Fruit fly (Drosophila melanogaster): ENCODE measurements around the gene CG13856.
A peak's percentile ranks its signal among the peaks of the same experiment; 100 is the strongest.

CG13856 gene

DNA sequence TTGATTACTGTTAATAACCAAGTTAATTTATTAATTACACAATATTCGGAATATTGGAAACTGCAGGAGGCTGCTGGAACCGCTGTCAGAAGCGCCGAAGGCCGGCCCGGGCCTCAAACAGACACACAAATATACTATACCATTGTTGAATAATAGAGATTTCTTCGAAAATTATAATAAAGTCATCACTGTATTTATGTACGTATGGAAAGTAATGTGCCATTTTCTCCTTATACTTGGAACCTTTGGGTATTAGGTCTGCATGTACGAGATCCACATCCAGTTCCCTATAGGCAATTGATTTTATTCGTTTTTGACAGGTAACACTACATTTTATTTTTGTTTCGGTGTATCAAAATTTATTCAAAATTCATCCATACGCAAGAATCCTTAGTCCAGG lies 29.9 kb upstream of the CG13856 start, which contains the start of gene CG7069:
Gene CG7069 (plus strand): TSS at position 301 of the 400 bp plus-strand sequence.
- TF ChIP-seq CrebA (GFP tag; optimal IDR thresholded peaks at IDR 0.05; ENCODE audit: borderline replicate concordance) (no peak), Hr78 (GFP tag; optimal IDR thresholded peaks at IDR 0.05) (no peak), dsf (GFP tag; optimal IDR thresholded peaks at IDR 0.05; ENCODE audit: borderline replicate concordance) (no peak), Dfd (GFP tag; optimal IDR thresholded peaks at IDR 0.05) (no peak), psq (GFP tag; optimal IDR thresholded peaks at IDR 0.05) (no peak), CG9705 (GFP tag; optimal IDR thresholded peaks at IDR 0.05) (no peak), Sp1 (GFP tag; optimal IDR thresholded peaks at IDR 0.05) (no peak), pan (optimal IDR thresholded peaks at IDR 0.05) (no peak), GATAd (GFP tag; optimal IDR thresholded peaks at IDR 0.05) (no peak)

DNA sequence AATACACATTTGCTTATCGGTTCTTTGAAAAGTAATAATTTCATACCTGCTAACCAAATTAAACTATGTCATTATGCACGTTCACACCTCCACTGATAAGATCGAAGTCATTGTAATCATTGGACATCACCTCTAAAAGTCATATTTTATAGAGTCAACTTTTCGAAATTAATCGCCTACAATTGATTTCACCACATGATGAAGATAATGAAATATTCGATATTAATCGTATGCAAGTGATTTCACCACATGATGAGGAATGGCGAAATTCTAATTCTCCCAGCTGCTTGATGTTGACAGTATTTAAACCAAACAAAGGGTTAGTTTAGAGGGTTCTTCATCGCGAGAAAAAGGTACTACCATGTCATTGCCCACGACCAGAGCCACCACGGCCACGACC lies 26.8 kb upstream of the CG13856 start, which contains the start of gene CG18596:
Gene CG18596 (plus strand): TSS at position 250 of the 400 bp plus-strand sequence.
- TF ChIP-seq woc (GFP tag; optimal IDR thresholded peaks at IDR 0.05) = no peak
- peak; percentile 77 for TF ChIP-seq Myc (optimal IDR thresholded peaks at IDR 0.05)

DNA sequence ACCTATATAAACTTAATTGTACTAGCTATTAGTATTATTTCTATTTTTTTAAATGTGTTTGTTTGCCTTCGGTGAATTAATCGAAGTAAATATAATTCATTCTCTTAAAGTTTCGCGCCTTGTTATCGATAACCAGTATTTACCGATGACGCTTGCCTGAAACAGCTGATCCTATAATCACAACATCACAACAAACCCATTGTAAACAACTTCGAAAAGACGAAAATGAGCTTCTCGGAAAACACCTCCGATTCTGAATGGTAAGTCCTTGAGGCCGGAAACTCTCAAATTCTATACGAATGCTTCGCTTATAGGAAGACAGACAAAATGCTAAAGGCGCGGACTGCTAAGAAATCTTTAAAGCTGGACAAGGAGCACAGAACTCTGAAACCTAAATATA lies 22.5 kb upstream of the CG13856 start, which contains the start of gene CG34149:
Gene CG34149 (plus strand): TSS at position 187 of the 400 bp plus-strand sequence.
- no peak for TF ChIP-seq pan (optimal IDR thresholded peaks at IDR 0.05)
- no peak for TF ChIP-seq Hr78 (GFP tag; optimal IDR thresholded peaks at IDR 0.05)
- TF ChIP-seq Dfd (GFP tag; optimal IDR thresholded peaks at IDR 0.05) = no peak
- no peak for TF ChIP-seq dsf (GFP tag; optimal IDR thresholded peaks at IDR 0.05; ENCODE audit: borderline replicate concordance)
- TF ChIP-seq Rel (GFP tag; optimal IDR thresholded peaks at IDR 0.05) = no peak
- no peak for TF ChIP-seq Rel (tag; optimal IDR thresholded peaks at IDR 0.05)
- no peak for TF ChIP-seq ey (GFP tag; optimal IDR thresholded peaks at IDR 0.05)
- no peak for TF ChIP-seq br (GFP tag; optimal IDR thresholded peaks at IDR 0.05)
- no peak for TF ChIP-seq Hr83 (GFP tag; optimal IDR thresholded peaks at IDR 0.05; ENCODE audit: poor library complexity, severe bottlenecking)
- TF ChIP-seq psq (GFP tag; optimal IDR thresholded peaks at IDR 0.05) = no peak
- TF ChIP-seq OdsH (GFP tag; optimal IDR thresholded peaks at IDR 0.05) = no peak
- TF ChIP-seq brk (GFP tag; optimal IDR thresholded peaks at IDR 0.05) = no peak
- no peak for TF ChIP-seq HLH106 (tag; optimal IDR thresholded peaks at IDR 0.05)

dm6 chr3R:22381077-22381476 lies 21.4 kb upstream of the CG13856 start, which contains the start of gene CG43342:
Gene CG43342 (plus strand): TSS chr3R:22381340.
- no peak for TF ChIP-seq fru (GFP tag; optimal IDR thresholded peaks at IDR 0.05)
- TF ChIP-seq woc (GFP tag; optimal IDR thresholded peaks at IDR 0.05) = no peak
- no peak for TF ChIP-seq usp (GFP tag; optimal IDR thresholded peaks at IDR 0.05)
- no peak for TF ChIP-seq Rel (GFP tag; optimal IDR thresholded peaks at IDR 0.05)
- no peak for TF ChIP-seq Rel (tag; optimal IDR thresholded peaks at IDR 0.05)
- TF ChIP-seq ey (GFP tag; optimal IDR thresholded peaks at IDR 0.05) = no peak
- no peak for TF ChIP-seq sv (GFP tag; optimal IDR thresholded peaks at IDR 0.05)
- TF ChIP-seq jim (GFP tag; optimal IDR thresholded peaks at IDR 0.05) = no peak
- no peak for TF ChIP-seq pan (optimal IDR thresholded peaks at IDR 0.05)
- no peak for TF ChIP-seq Sp1 (GFP tag; optimal IDR thresholded peaks at IDR 0.05)
- TF ChIP-seq dmrt93B (GFP tag; optimal IDR thresholded peaks at IDR 0.05) = no peak
- no peak for TF ChIP-seq Hnf4 (GFP tag; optimal IDR thresholded peaks at IDR 0.05)
- no peak for TF ChIP-seq Myc (optimal IDR thresholded peaks at IDR 0.05)
- no peak for TF ChIP-seq Dfd (GFP tag; optimal IDR thresholded peaks at IDR 0.05)
- no peak for TF ChIP-seq rgr (GFP tag; optimal IDR thresholded peaks at IDR 0.05)
- TF ChIP-seq Hr78 (GFP tag; optimal IDR thresholded peaks at IDR 0.05) = no peak

- TF ChIP-seq Sp1 (GFP tag; optimal IDR thresholded peaks at IDR 0.05) = no peak
- TF ChIP-seq dl (GFP tag; optimal IDR thresholded peaks at IDR 0.05; ENCODE audit: insufficient read depth in 1 of 2, partially characterized antibody in 2 of 2) = no peak
- no peak for TF ChIP-seq Abd-B (GFP tag; optimal IDR thresholded peaks at IDR 0.05)
- no peak for TF ChIP-seq Dif (GFP tag; optimal IDR thresholded peaks at IDR 0.05; ENCODE audit: partially characterized antibody)
- no peak for TF ChIP-seq Rel (GFP tag; optimal IDR thresholded peaks at IDR 0.05)
- TF ChIP-seq Rel (tag; optimal IDR thresholded peaks at IDR 0.05) = no peak
- no peak for TF ChIP-seq CG32264 (GFP tag; optimal IDR thresholded peaks at IDR 0.05)
- no peak for TF ChIP-seq fru (GFP tag; optimal IDR thresholded peaks at IDR 0.05)
- no peak for TF ChIP-seq Hnf4 (GFP tag; optimal IDR thresholded peaks at IDR 0.05)
- no peak for TF ChIP-seq CG9705 (GFP tag; optimal IDR thresholded peaks at IDR 0.05)
- TF ChIP-seq CrebA (GFP tag; optimal IDR thresholded peaks at IDR 0.05; ENCODE audit: borderline replicate concordance) = no peak
These were observed 20.7 kb upstream of the CG13856 start, which contains the start of gene Gpdh3 for dm6 chr3R:22381735-22382134. Gene Gpdh3 (plus strand): TSS chr3R:22382035.

Data from whole organism, wandering third instar larva.